Worm (Caenorhabditis elegans): ENCODE data around the gene bcas-2.

ce11 chrIII:6258262-6258661 is 12.6 kb upstream of the bcas-2 start, which contains the start of gene srg-1:
- TF ChIP-seq skn-1 (tag; optimal IDR thresholded peaks at IDR 0.05) (no peak), alr-1 (tag; optimal IDR thresholded peaks at IDR 0.05) (no peak), ama-1 (optimal IDR thresholded peaks at IDR 0.05) (no peak), blmp-1 (tag; optimal IDR thresholded peaks at IDR 0.05; ENCODE audit: insufficient read depth) (no peak), unc-62 (GFP tag; optimal IDR thresholded peaks at IDR 0.05) (no peak), R02D3.7 (tag; optimal IDR thresholded peaks at IDR 0.05) (no peak), nhr-23 (tag; optimal IDR thresholded peaks at IDR 0.05) (no peak), fos-1 (tag; optimal IDR thresholded peaks at IDR 0.05) (no peak), nhr-11 (tag; optimal IDR thresholded peaks at IDR 0.05) (no peak), sma-3 (GFP tag; optimal IDR thresholded peaks at IDR 0.05) (no peak), ztf-11 (tag; optimal IDR thresholded peaks at IDR 0.05) (no peak), ztf-4 (tag; optimal IDR thresholded peaks at IDR 0.05) (no peak), snpc-4 (tag; optimal IDR thresholded peaks at IDR 0.05) (no peak)
